Worm (Caenorhabditis elegans) whole organism, mixed stage, embryonic: ENCODE measurements around the gene rgs-2.

ENCODE experiments used
- bed-3 ChIP-seq: fragments of 200-800 bp; sonication (Bioruptor generic); optimal IDR thresholded peaks from 3 replicates; lab custom pipeline; 2018; ENCODE audit warnings: mild to moderate bottlenecking, missing genetic modification characterization, moderate library complexity, missing compliant biosample characterization
- blmp-1 ChIP-seq: fragments of 150-350 bp; optimal IDR thresholded peaks from 2 replicates; lab custom pipeline; 2014; ENCODE audit warnings: missing biosample characterization, missing genetic modification characterization
- ceh-39 ChIP-seq: fragments of 150-350 bp; optimal IDR thresholded peaks from 2 replicates; lab custom pipeline; 2014; ENCODE audit warnings: missing biosample characterization, missing genetic modification characterization
- ceh-43 ChIP-seq: fragments of 200-800 bp; sonication (Bioruptor generic); optimal IDR thresholded peaks from 2 replicates; lab custom pipeline; 2018; ENCODE audit warnings: mild to moderate bottlenecking, missing genetic modification characterization, moderate library complexity, missing compliant biosample characterization
- ceh-83 ChIP-seq: fragments of 200-800 bp; sonication (Bioruptor generic); optimal IDR thresholded peaks from 2 replicates; lab custom pipeline; 2018; ENCODE audit warnings: mild to moderate bottlenecking, missing genetic modification characterization, missing compliant biosample characterization
- ces-1 ChIP-seq: fragments of 150-350 bp; optimal IDR thresholded peaks from 2 replicates; lab custom pipeline; 2014; ENCODE audit warnings: missing biosample characterization, missing genetic modification reagents, missing genetic modification characterization
- cnd-1 ChIP-seq: fragments of 200-800 bp; sonication (Bioruptor generic); optimal IDR thresholded peaks from 2 replicates; lab custom pipeline; 2018; ENCODE audit warnings: mild to moderate bottlenecking, missing genetic modification characterization, missing compliant biosample characterization
- drap-1 ChIP-seq: fragments of 200-800 bp; sonication (Bioruptor generic); optimal IDR thresholded peaks from 3 replicates; lab custom pipeline; 2018; ENCODE audit warnings: mild to moderate bottlenecking, missing genetic modification characterization, missing compliant biosample characterization
- elt-1 ChIP-seq: sonication (generic microtip); optimal IDR thresholded peaks from 2 replicates; lab custom pipeline; 2017; ENCODE audit warnings: missing genetic modification characterization, mild to moderate bottlenecking, missing compliant biosample characterization, antibody characterized with exemption, moderate library complexity, borderline replicate concordance; ENCODE audit not compliant: insufficient read depth
- elt-3 ChIP-seq: fragments of 150-350 bp; optimal IDR thresholded peaks from 2 replicates; lab custom pipeline; 2014; ENCODE audit warnings: missing biosample characterization, missing genetic modification characterization
- flh-1 ChIP-seq: fragments of 200-800 bp; sonication (Bioruptor generic); optimal IDR thresholded peaks from 2 replicates; lab custom pipeline; 2018; ENCODE audit warnings: mild to moderate bottlenecking, missing genetic modification characterization, moderate library complexity, missing compliant biosample characterization
- hlh-1 ChIP-seq: fragments of 150-350 bp; optimal IDR thresholded peaks from 2 replicates; lab custom pipeline; 2014; ENCODE audit warnings: missing biosample characterization, missing genetic modification reagents, missing genetic modification characterization
- lin-13 ChIP-seq: fragments of 150-350 bp; optimal IDR thresholded peaks from 2 replicates; lab custom pipeline; 2014; ENCODE audit warnings: missing biosample characterization, missing genetic modification characterization
- lin-32 ChIP-seq: fragments of 200-800 bp; sonication (Bioruptor generic); optimal IDR thresholded peaks from 2 replicates; lab custom pipeline; 2018; ENCODE audit warnings: mild to moderate bottlenecking, missing genetic modification characterization, missing compliant biosample characterization
- mab-5 ChIP-seq: fragments of 150-350 bp; optimal IDR thresholded peaks from 2 replicates; lab custom pipeline; 2014; ENCODE audit warnings: missing biosample characterization, missing genetic modification characterization
- mep-1 ChIP-seq: fragments of 150-350 bp; optimal IDR thresholded peaks from 2 replicates; lab custom pipeline; 2017; ENCODE audit warnings: missing biosample characterization, missing genetic modification reagents, missing genetic modification characterization, inconsistent platforms
- mls-2 ChIP-seq: sonication (generic microtip); optimal IDR thresholded peaks from 2 replicates; lab custom pipeline; 2016; ENCODE audit warnings: mild to moderate bottlenecking, missing genetic modification characterization, moderate library complexity, missing compliant biosample characterization
- nhr-12 ChIP-seq: fragments of 150-350 bp; optimal IDR thresholded peaks from 2 replicates; lab custom pipeline; 2014; ENCODE audit warnings: missing biosample characterization, missing genetic modification characterization
- nhr-2 ChIP-seq: fragments of 150-350 bp; optimal IDR thresholded peaks from 2 replicates; lab custom pipeline; 2014; ENCODE audit warnings: missing biosample characterization, missing genetic modification characterization
- nhr-237 ChIP-seq: fragments of 150-350 bp; optimal IDR thresholded peaks from 2 replicates; lab custom pipeline; 2014; ENCODE audit warnings: missing biosample characterization, missing genetic modification characterization
- nhr-28 ChIP-seq: fragments of 150-350 bp; optimal IDR thresholded peaks from 2 replicates; lab custom pipeline; 2014; ENCODE audit warnings: missing biosample characterization, missing genetic modification characterization
- nhr-76 ChIP-seq: sonication (generic microtip); optimal IDR thresholded peaks from 2 replicates; lab custom pipeline; 2017; ENCODE audit warnings: missing biosample characterization, missing genetic modification characterization
- pha-4 ChIP-seq: fragments of 150-350 bp; optimal IDR thresholded peaks from 2 replicates; lab custom pipeline; 2018; ENCODE audit warnings: missing biosample characterization, missing genetic modification reagents, missing genetic modification characterization
- sem-2 ChIP-seq: fragments of 200-800 bp; sonication (Bioruptor generic); optimal IDR thresholded peaks from 2 replicates; lab custom pipeline; 2018; ENCODE audit warnings: mild to moderate bottlenecking, missing genetic modification characterization, missing compliant biosample characterization
- snpc-4 ChIP-seq: fragments of 150-350 bp; optimal IDR thresholded peaks from 2 replicates; lab custom pipeline; 2014; ENCODE audit warnings: missing biosample characterization, missing genetic modification characterization
- sptf-1 ChIP-seq: sonication (generic microtip); optimal IDR thresholded peaks from 2 replicates; lab custom pipeline; 2017; ENCODE audit warnings: mild to moderate bottlenecking, missing genetic modification characterization, moderate library complexity, missing compliant biosample characterization
- tbx-8 ChIP-seq: fragments of 200-800 bp; sonication (Bioruptor generic); optimal IDR thresholded peaks from 2 replicates; lab custom pipeline; 2018; ENCODE audit warnings: mild to moderate bottlenecking, missing genetic modification characterization, moderate library complexity, missing compliant biosample characterization
- unc-120 ChIP-seq: sonication (generic microtip); optimal IDR thresholded peaks from 2 replicates; lab custom pipeline; 2017; ENCODE audit warnings: missing genetic modification characterization, missing compliant biosample characterization; ENCODE audit not compliant: poor library complexity, severe bottlenecking
- unc-39 ChIP-seq: fragments of 150-350 bp; optimal IDR thresholded peaks from 2 replicates; lab custom pipeline; 2014; ENCODE audit warnings: missing biosample characterization, missing genetic modification characterization
- zip-8 ChIP-seq: fragments of 150-350 bp; optimal IDR thresholded peaks from 2 replicates; lab custom pipeline; 2014; ENCODE audit warnings: missing biosample characterization, missing genetic modification characterization
- ztf-11 ChIP-seq: fragments of 150-350 bp; optimal IDR thresholded peaks from 2 replicates; lab custom pipeline; 2014; ENCODE audit warnings: missing biosample characterization, missing genetic modification characterization

The rgs-2 gene

ce11 chrX:12759642-12760041, 47.2 kb downstream of the rgs-2 start:
- TF ChIP-seq ceh-39 (tag; lab: Kevin White, UChicago) (no peak), ztf-11 (no peak), ces-1 (GFP tag; lab: Kevin White, UChicago) (no peak), nhr-28 (tag; lab: Kevin White, UChicago) (no peak), nhr-76 (tag; lab: Kevin White, UChicago) (no peak), elt-1 (no peak), cnd-1 (tag; lab: Kevin White, UChicago) (no peak), pha-4 (no peak), tbx-8 (GFP tag; lab: Kevin White, UChicago) (no peak), unc-39 (tag; lab: Kevin White, UChicago) (no peak), zip-8 (tag; lab: Kevin White, UChicago) (no peak), drap-1 (GFP tag; lab: Kevin White, UChicago) (no peak), blmp-1 (tag; lab: Kevin White, UChicago) (no peak), ceh-43 (GFP tag; lab: Kevin White, UChicago) (no peak)
- TF ChIP-seq, all 35 proteins: peak for 0

DNA sequence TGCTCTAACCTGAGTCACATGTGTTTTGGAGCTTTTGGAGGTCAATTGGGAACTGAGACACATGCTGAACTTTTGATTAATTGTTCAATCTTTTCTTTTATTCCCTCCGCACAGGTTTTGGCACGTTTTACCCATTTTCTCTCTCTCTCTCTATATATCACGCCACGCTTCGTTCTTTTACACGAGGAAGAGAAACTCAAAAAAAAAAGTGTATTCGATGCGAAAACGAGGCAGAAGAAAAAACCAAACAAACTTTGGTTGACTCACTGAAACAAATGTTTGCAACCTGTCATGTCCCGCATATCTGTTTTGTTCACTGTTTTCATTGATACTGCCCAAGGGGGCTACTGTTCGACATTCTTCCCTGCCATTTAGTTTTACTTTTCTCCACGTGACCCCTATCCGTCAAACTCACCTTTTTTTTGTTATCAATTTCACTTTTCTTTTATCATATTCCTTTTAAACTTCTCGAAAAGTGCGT, 48.9 kb downstream of the rgs-2 start:
- TF ChIP-seq pha-4 (no peak), ces-1 (GFP tag; lab: Kevin White, UChicago) (no peak), snpc-4 (tag; lab: Kevin White, UChicago) (no peak), unc-39 (tag; lab: Kevin White, UChicago) (no peak), bed-3 (no peak), flh-1 (GFP tag; lab: Kevin White, UChicago) (no peak), nhr-237 (tag; lab: Kevin White, UChicago) (no peak), ceh-43 (GFP tag; lab: Kevin White, UChicago) (no peak), cnd-1 (tag; lab: Kevin White, UChicago) (no peak), hlh-1 (no peak), unc-120 (tag; lab: Kevin White, UChicago) (no peak), nhr-28 (tag; lab: Kevin White, UChicago) (no peak), nhr-2 (tag; lab: Kevin White, UChicago) (no peak), mab-5 (tag; lab: Kevin White, UChicago) (no peak), elt-3 (tag; lab: Kevin White, UChicago) (no peak), mls-2 (no peak), nhr-12 (tag; lab: Kevin White, UChicago) (no peak), ceh-83 (no peak)

- TF ChIP-seq mls-2 (no peak), unc-39 (tag; lab: Kevin White, UChicago) (no peak), sptf-1 (no peak), elt-1 (no peak), sem-2 (GFP tag; lab: Kevin White, UChicago) (no peak), flh-1 (GFP tag; lab: Kevin White, UChicago) (no peak), lin-13 (no peak), nhr-28 (tag; lab: Kevin White, UChicago) (no peak), ceh-43 (GFP tag; lab: Kevin White, UChicago) (no peak), elt-3 (tag; lab: Kevin White, UChicago) (no peak), ceh-39 (tag; lab: Kevin White, UChicago) (no peak), zip-8 (tag; lab: Kevin White, UChicago) (no peak), blmp-1 (tag; lab: Kevin White, UChicago) (no peak), cnd-1 (tag; lab: Kevin White, UChicago) (no peak), hlh-1 (no peak), mep-1 (no peak)
These were observed 49.3 kb downstream of the rgs-2 start, which contains the start of gene cept-1 for ce11 chrX:12761778-12762177. Gene cept-1 (plus strand): TSS chrX:12762078.

DNA sequence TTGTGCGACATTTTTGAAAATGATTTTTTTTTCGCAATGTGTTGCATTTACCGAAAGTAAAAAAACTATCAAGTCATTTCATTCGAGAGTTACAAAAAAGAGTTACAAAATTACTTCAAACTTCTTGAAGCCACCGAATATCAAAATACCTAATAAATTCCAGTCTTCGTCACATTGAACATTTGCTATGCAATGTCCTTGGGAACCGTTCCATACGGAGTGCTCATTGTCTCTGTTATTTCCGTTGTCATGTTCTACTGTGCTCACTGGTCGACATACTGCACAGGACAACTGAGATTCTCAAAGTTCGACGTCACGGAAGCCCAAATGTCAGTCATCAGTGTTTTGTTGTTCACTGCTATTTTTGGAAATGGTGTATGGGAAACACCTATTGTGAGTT, 51.6 kb downstream of the rgs-2 start:
- no peak for TF ChIP-seq elt-1
- TF ChIP-seq ceh-83 = no peak
- TF ChIP-seq nhr-12 (tag; lab: Kevin White, UChicago) = no peak
- no peak for TF ChIP-seq lin-32 (GFP tag; lab: Kevin White, UChicago)
- no peak for TF ChIP-seq mep-1
- TF ChIP-seq ztf-11 = no peak
- TF ChIP-seq, all 35 proteins: peak for 0

DNA sequence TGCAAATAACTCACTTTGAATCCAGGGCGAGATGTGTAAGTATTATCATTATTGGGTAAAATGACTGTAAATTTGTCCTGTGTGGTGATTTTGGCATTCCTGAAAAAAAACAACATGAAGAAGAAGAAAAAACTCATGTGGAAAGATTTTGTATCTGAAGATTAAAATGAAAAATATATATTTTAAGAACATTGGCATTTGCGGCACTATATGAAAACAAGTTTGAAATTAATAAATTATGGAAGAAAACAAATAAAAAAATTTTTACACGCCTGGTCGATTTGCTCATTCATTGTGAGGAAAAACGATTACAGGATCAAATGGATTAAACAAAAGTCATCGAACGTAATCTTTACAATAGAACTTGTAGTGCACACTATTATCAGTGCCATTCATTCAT, 57.2 kb downstream of the rgs-2 start, which contains the start of gene ilc-17.1:
Gene ilc-17.1 (minus strand): TSS at position 101 of the 400 bp plus-strand sequence.
- TF ChIP-seq elt-1 = no peak
- TF ChIP-seq sptf-1 = no peak
- no peak for TF ChIP-seq ztf-11
- no peak for TF ChIP-seq zip-8 (tag; lab: Kevin White, UChicago)
- TF ChIP-seq nhr-76 (tag; lab: Kevin White, UChicago) = no peak
- TF ChIP-seq mab-5 (tag; lab: Kevin White, UChicago) = no peak
- no peak for TF ChIP-seq ceh-39 (tag; lab: Kevin White, UChicago)
